Worm (Caenorhabditis elegans): ENCODE measurements around the gene pigg-1.

Gene pigg-1

ce11 chrII:8610585-8610984, 10.5 kb upstream of the pigg-1 start:
- TF ChIP-seq nhr-43 (tag; optimal IDR thresholded peaks at IDR 0.05; ENCODE audit: poor library complexity, severe bottlenecking) (no peak), ceh-9 (tag; optimal IDR thresholded peaks at IDR 0.05) (no peak), elt-1 (tag; optimal IDR thresholded peaks at IDR 0.05) (no peak), ceh-28 (tag; optimal IDR thresholded peaks at IDR 0.05) (no peak), nhr-77 (tag; optimal IDR thresholded peaks at IDR 0.05) (no peak), pqm-1 (tag; optimal IDR thresholded peaks at IDR 0.05) (no peak), elt-3 (tag; optimal IDR thresholded peaks at IDR 0.05) (no peak), ama-1 (optimal IDR thresholded peaks at IDR 0.05) (no peak), fos-1 (tag; optimal IDR thresholded peaks at IDR 0.05) (no peak), elt-2 (tag; optimal IDR thresholded peaks at IDR 0.05) (no peak), nhr-25 (tag; optimal IDR thresholded peaks at IDR 0.05) (no peak), nhr-28 (tag; optimal IDR thresholded peaks at IDR 0.05) (no peak), lsy-12 (tag; optimal IDR thresholded peaks at IDR 0.05) (no peak)

- TF ChIP-seq pqm-1 (tag; optimal IDR thresholded peaks at IDR 0.05) (no peak), elt-1 (tag; optimal IDR thresholded peaks at IDR 0.05) (no peak), elt-2 (tag; optimal IDR thresholded peaks at IDR 0.05) (no peak), ztf-11 (tag; optimal IDR thresholded peaks at IDR 0.05) (no peak), pha-4 (tag; optimal IDR thresholded peaks at IDR 0.05) (no peak), nhr-237 (tag; optimal IDR thresholded peaks at IDR 0.05) (no peak), aly-2 (tag; optimal IDR thresholded peaks at IDR 0.05) (no peak), nhr-76 (tag; optimal IDR thresholded peaks at IDR 0.05) (no peak), snpc-4 (tag; optimal IDR thresholded peaks at IDR 0.05) (no peak)
These were observed 10.0 kb upstream of the pigg-1 start, which contains the start of gene F28C6.9 for ce11 chrII:8610085-8610484. F28C6.9 (minus strand) TSS chrII:8610185.

- no peak for TF ChIP-seq daf-12 (tag; optimal IDR thresholded peaks at IDR 0.05)
- TF ChIP-seq mdl-1 (tag; optimal IDR thresholded peaks at IDR 0.05), result no peak
- no peak for TF ChIP-seq ztf-11 (tag; optimal IDR thresholded peaks at IDR 0.05)
- no peak for TF ChIP-seq ceh-16 (tag; optimal IDR thresholded peaks at IDR 0.05)
- TF ChIP-seq ceh-9 (tag; optimal IDR thresholded peaks at IDR 0.05), result no peak
- no peak for TF ChIP-seq ceh-28 (tag; optimal IDR thresholded peaks at IDR 0.05)
- TF ChIP-seq ZK546.5 (tag; optimal IDR thresholded peaks at IDR 0.05), result no peak
- no peak for TF ChIP-seq hmg-11 (tag; optimal IDR thresholded peaks at IDR 0.05)
- no peak for TF ChIP-seq nhr-11 (tag; optimal IDR thresholded peaks at IDR 0.05)
- no peak for TF ChIP-seq elt-1 (tag; optimal IDR thresholded peaks at IDR 0.05)
- TF ChIP-seq fkh-2 (tag; optimal IDR thresholded peaks at IDR 0.05), result no peak
- no peak for TF ChIP-seq ama-1 (optimal IDR thresholded peaks at IDR 0.05)
- no peak for TF ChIP-seq lin-15B (tag; optimal IDR thresholded peaks at IDR 0.05)
- no peak for TF ChIP-seq pqm-1 (tag; optimal IDR thresholded peaks at IDR 0.05)
These were observed 7.6 kb upstream of the pigg-1 start, which contains the start of gene F28C6.10 for ce11 chrII:8607662-8608061. F28C6.10 (plus strand) TSS chrII:8607962.

ce11 chrII:8606549-8606948, 6.5 kb upstream of the pigg-1 start, which contains the start of gene F28C6.8:
F28C6.8 (plus strand) TSS chrII:8606849.
- TF ChIP-seq nhr-25 (tag; optimal IDR thresholded peaks at IDR 0.05) (no peak), elt-2 (tag; optimal IDR thresholded peaks at IDR 0.05) (no peak), ama-1 (optimal IDR thresholded peaks at IDR 0.05) (no peak), lsy-12 (tag; optimal IDR thresholded peaks at IDR 0.05) (no peak), pha-4 (tag; optimal IDR thresholded peaks at IDR 0.05) (no peak), unc-39 (tag; optimal IDR thresholded peaks at IDR 0.05) (no peak), egl-27 (tag; optimal IDR thresholded peaks at IDR 0.05) (no peak), fos-1 (tag; optimal IDR thresholded peaks at IDR 0.05) (no peak), ceh-9 (tag; optimal IDR thresholded peaks at IDR 0.05) (no peak)

ce11 chrII:8603567-8604359, 3.7 kb upstream of the pigg-1 start, which contains the start of gene suf-1:
suf-1 (plus strand) TSS chrII:8603846.
- TF ChIP-seq fkh-10 (GFP tag; optimal IDR thresholded peaks at IDR 0.05), result no peak
- TF ChIP-seq tbx-2 (tag; optimal IDR thresholded peaks at IDR 0.05), result no peak
- TF ChIP-seq eor-1 (tag; optimal IDR thresholded peaks at IDR 0.05), result no peak
- no peak for TF ChIP-seq fos-1 (tag; optimal IDR thresholded peaks at IDR 0.05)
- TF ChIP-seq pqm-1 (tag; optimal IDR thresholded peaks at IDR 0.05), result no peak
- no peak for TF ChIP-seq pha-4 (tag; optimal IDR thresholded peaks at IDR 0.05)
- TF ChIP-seq nfya-1 (tag; optimal IDR thresholded peaks at IDR 0.05; ENCODE audit: insufficient read depth), result no peak
- TF ChIP-seq jun-1 (tag; optimal IDR thresholded peaks at IDR 0.05), result no peak
- TF ChIP-seq ZK546.5 (tag; optimal IDR thresholded peaks at IDR 0.05), result no peak
- TF ChIP-seq unc-39 (tag; optimal IDR thresholded peaks at IDR 0.05), result no peak
- no peak for TF ChIP-seq elt-1 (tag; optimal IDR thresholded peaks at IDR 0.05)
- TF ChIP-seq ceh-9 (tag; optimal IDR thresholded peaks at IDR 0.05), result no peak
- TF ChIP-seq ama-1 (optimal IDR thresholded peaks at IDR 0.05), result peak; percentile 30
- TF ChIP-seq ceh-16 (tag; optimal IDR thresholded peaks at IDR 0.05), result no peak
- no peak for TF ChIP-seq zag-1 (tag; optimal IDR thresholded peaks at IDR 0.05)
- no peak for TF ChIP-seq skn-1 (tag; optimal IDR thresholded peaks at IDR 0.05)
- TF ChIP-seq nhr-76 (tag; optimal IDR thresholded peaks at IDR 0.05), result peak; percentile 18
- no peak for TF ChIP-seq nhr-28 (tag; optimal IDR thresholded peaks at IDR 0.05)
- TF ChIP-seq ceh-82 (tag; optimal IDR thresholded peaks at IDR 0.05), result peak; percentile 22
- no peak for TF ChIP-seq egl-5 (tag; optimal IDR thresholded peaks at IDR 0.05)
- no peak for TF ChIP-seq nhr-12 (tag; optimal IDR thresholded peaks at IDR 0.05)
- no peak for TF ChIP-seq nhr-23 (tag; optimal IDR thresholded peaks at IDR 0.05)
- TF ChIP-seq nhr-43 (tag; optimal IDR thresholded peaks at IDR 0.05; ENCODE audit: poor library complexity, severe bottlenecking), result no peak
- peak; percentile 24 for TF ChIP-seq elt-2 (tag; optimal IDR thresholded peaks at IDR 0.05)
- TF ChIP-seq sea-2 (GFP tag; optimal IDR thresholded peaks at IDR 0.05), result no peak
- no peak for TF ChIP-seq ztf-11 (tag; optimal IDR thresholded peaks at IDR 0.05)
- no peak for TF ChIP-seq mdl-1 (tag; optimal IDR thresholded peaks at IDR 0.05)
- no peak for TF ChIP-seq nhr-77 (tag; optimal IDR thresholded peaks at IDR 0.05)

Measured in whole organism, L3 larva.